Worm (Caenorhabditis elegans): Measurements from ENCODE around the gene ugt-24.

- TF ChIP-seq pha-4 (tag; optimal IDR thresholded peaks at IDR 0.05): no peak
- TF ChIP-seq pqm-1 (tag; optimal IDR thresholded peaks at IDR 0.05): no peak
- no peak for TF ChIP-seq che-1 (tag; optimal IDR thresholded peaks at IDR 0.05)
- no peak for TF ChIP-seq fkh-6 (tag; optimal IDR thresholded peaks at IDR 0.05)
- TF ChIP-seq hlh-15 (tag; optimal IDR thresholded peaks at IDR 0.05): no peak
- no peak for TF ChIP-seq hlh-30 (tag; optimal IDR thresholded peaks at IDR 0.05; ENCODE audit: insufficient read depth)
These were observed 38.0 kb upstream of the ugt-24 start, which contains the start of gene acox-3 for ce11 chrIV:6248486-6248885.

Measured in whole organism, late embryonic.